Fruit fly (Drosophila melanogaster) whole organism, adult: ENCODE measurements around the gene CG13720.

Experiments used
- CG11617 ChIP-seq: fragments of 200-800 bp; sonication (Bioruptor generic); optimal IDR thresholded peaks from 2 replicates; lab custom pipeline; 2017; ENCODE audit warnings: mild to moderate bottlenecking, missing biosample characterization, missing genetic modification reagents, missing genetic modification characterization
- CG14711 ChIP-seq: fragments of 200-800 bp; sonication (Bioruptor generic); optimal IDR thresholded peaks from 2 replicates; lab custom pipeline; 2018; ENCODE audit warnings: missing biosample characterization, mild to moderate bottlenecking, missing genetic modification characterization, moderate library complexity
- CG1620 ChIP-seq: fragments of 200-800 bp; sonication (Bioruptor generic); optimal IDR thresholded peaks from 2 replicates; lab custom pipeline; 2016; ENCODE audit warnings: missing biosample characterization, missing genetic modification characterization
- CG33017 ChIP-seq: fragments of 200-800 bp; sonication (Bioruptor generic); optimal IDR thresholded peaks from 2 replicates; lab custom pipeline; 2018; ENCODE audit warnings: missing biosample characterization, mild to moderate bottlenecking, missing genetic modification characterization, moderate library complexity
- CG5204 ChIP-seq: fragments of 200-800 bp; sonication (Bioruptor generic); optimal IDR thresholded peaks from 2 replicates; lab custom pipeline; 2016; ENCODE audit warnings: missing biosample characterization, missing genetic modification characterization
- CG7045 ChIP-seq: fragments of 200-800 bp; sonication (Bioruptor generic); optimal IDR thresholded peaks from 2 replicates; lab custom pipeline; 2017; ENCODE audit warnings: missing biosample characterization, mild to moderate bottlenecking, missing genetic modification characterization
- CG7101 ChIP-seq: fragments of 200-800 bp; sonication (Bioruptor generic); optimal IDR thresholded peaks from 2 replicates; lab custom pipeline; 2018; ENCODE audit warnings: missing biosample characterization, mild to moderate bottlenecking, missing genetic modification characterization, moderate library complexity
- Clk ChIP-seq: fragments of 200-800 bp; sonication (Bioruptor generic); optimal IDR thresholded peaks from 2 replicates; lab custom pipeline; 2017; ENCODE audit warnings: missing biosample characterization, missing genetic modification characterization
- Crg-1 ChIP-seq: fragments of 200-800 bp; sonication (Bioruptor generic); optimal IDR thresholded peaks from 2 replicates; lab custom pipeline; 2016; ENCODE audit warnings: missing biosample characterization, missing genetic modification characterization
- Hr96 ChIP-seq: fragments of 200-800 bp; sonication (Bioruptor generic); optimal IDR thresholded peaks from 2 replicates; lab custom pipeline; 2016; ENCODE audit warnings: missing biosample characterization, missing genetic modification characterization
- Mnt ChIP-seq: fragments of 200-800 bp; sonication (Bioruptor generic); optimal IDR thresholded peaks from 2 replicates; lab custom pipeline; 2016; ENCODE audit warnings: missing biosample characterization, mild to moderate bottlenecking, missing genetic modification characterization
- bab1 ChIP-seq: fragments of 200-800 bp; sonication (Bioruptor generic); optimal IDR thresholded peaks from 3 replicates; lab custom pipeline; 2019; ENCODE audit warnings: missing biosample characterization, mild to moderate bottlenecking, missing genetic modification characterization, moderate library complexity
- kay ChIP-seq: fragments of 200-800 bp; sonication (Bioruptor generic); peaks from one replicate; lab custom pipeline; 2016; ENCODE audit warnings: missing biosample characterization, missing genetic modification characterization, borderline replicate concordance
- ovo ChIP-seq: fragments of 200-800 bp; sonication (Bioruptor generic); optimal IDR thresholded peaks from 2 replicates; lab custom pipeline; 2016; ENCODE audit warnings: missing biosample characterization, missing genetic modification characterization
- toe ChIP-seq: fragments of 200-800 bp; sonication (Bioruptor generic); optimal IDR thresholded peaks from 2 replicates; lab custom pipeline; 2016; ENCODE audit warnings: missing biosample characterization, missing genetic modification characterization

CG13720 gene

dm6 chr3L:4463773-4464301, 36.5 kb downstream of the CG13720 start, which contains the start of gene CG15024:
TSS of gene CG15024 (minus strand) at chr3L:4463823.
- TF ChIP-seq CG11617 (no peak), ovo (GFP tag; lab: Kevin White, UChicago) (no peak), CG1620 (GFP tag; lab: Kevin White, UChicago) (no peak)

- TF ChIP-seq CG1620 (GFP tag; lab: Kevin White, UChicago) (no peak), CG11617 (no peak), CG7101 (tag; lab: Kevin White, UChicago) (no peak), CG14711 (no peak), bab1 (GFP tag; lab: Kevin White, UChicago) (no peak), Clk (GFP tag; lab: Kevin White, UChicago) (no peak), Hr96 (GFP tag; lab: Kevin White, UChicago) (no peak), ovo (GFP tag; lab: Kevin White, UChicago) (no peak), Crg-1 (GFP tag; lab: Kevin White, UChicago) (no peak), CG33017 (tag; lab: Kevin White, UChicago) (no peak)
Measured at dm6 chr3L:4461454-4462045, 38.8 kb downstream of the CG13720 start, which contains the start of gene CG15023. TSS of gene CG15023 (minus strand) at chr3L:4461504.

dm6 chr3L:4460307-4461088, 39.8 kb downstream of the CG13720 start, which contains the start of gene CG15022:
TSS of gene CG15022 (minus strand) at chr3L:4460317.
- no peak for TF ChIP-seq Mnt (GFP tag; lab: Kevin White, UChicago)
- TF ChIP-seq CG7045 (GFP tag; lab: Kevin White, UChicago), result no peak
- TF ChIP-seq kay (GFP tag; lab: Kevin White, UChicago), result no peak
- no peak for TF ChIP-seq CG5204 (GFP tag; lab: Kevin White, UChicago)
- TF ChIP-seq toe, result no peak

DNA sequence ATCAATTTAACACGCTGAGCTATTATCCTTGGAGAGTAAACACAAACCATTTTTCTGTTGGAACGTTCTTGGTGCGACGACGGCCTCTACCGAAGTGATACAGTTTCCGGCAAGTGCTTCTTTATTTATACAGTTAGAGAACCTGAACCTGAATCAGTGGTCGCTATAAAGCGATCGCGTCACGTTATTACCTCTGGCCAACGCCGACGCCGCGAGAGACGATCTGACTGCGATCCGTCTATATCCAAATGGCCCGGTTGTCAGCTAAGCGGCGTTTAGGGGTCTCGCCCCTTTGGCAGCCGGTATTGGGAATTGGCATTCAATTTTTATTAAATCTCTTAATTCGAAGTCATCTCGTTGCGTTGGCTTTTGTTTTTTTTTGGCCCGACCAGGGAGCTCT, 42.2 kb downstream of the CG13720 start, which contains the start of gene CG11345:
Gene CG11345, minus strand, starts transcription at position 101 of the 400 bp plus-strand sequence.
- no peak for TF ChIP-seq CG7045 (GFP tag; lab: Kevin White, UChicago)
